Worm (Caenorhabditis elegans): ENCODE data around the gene aakb-2.

aakb-2 gene

ce11 chrIII:11251718-11252441 is 14.9 kb downstream of the aakb-2 start, which contains the start of gene Y47D3A.32 (continued):
- TF ChIP-seq lin-35 (GFP tag; optimal IDR thresholded peaks at IDR 0.05) (peak in 1 of 3 experiments; percentile 12), Y95B8A.8 (GFP tag; IDR thresholded peaks at IDR 0.05) (peak; percentile 53; the same call in 1 of the 2 replicates), nhr-27 (tag; optimal IDR thresholded peaks at IDR 0.05) (no peak), Y79H2A.3 (GFP tag; conservative IDR thresholded peaks at IDR 0.05) (no peak), mes-4 (tag; optimal IDR thresholded peaks at IDR 0.05) (no peak), gei-17 (GFP tag; optimal IDR thresholded peaks at IDR 0.05) (no peak), attf-3 (GFP tag; conservative IDR thresholded peaks at IDR 0.05) (no peak), F33H1.4 (GFP tag; IDR thresholded peaks at IDR 0.05) (no peak), efl-1 (GFP tag; optimal IDR thresholded peaks at IDR 0.05) (no peak), hsf-1 (GFP tag; IDR thresholded peaks at IDR 0.05) (peak; percentile 55; the same call in 1 of the 2 replicates), chd-7 (tag; optimal IDR thresholded peaks at IDR 0.05) (peak; percentile 56), zim-3 (tag; optimal IDR thresholded peaks at IDR 0.05) (no peak), B0336.3 (GFP tag; IDR thresholded peaks at IDR 0.05) (peak; percentile 59), T26A5.8 (tag; optimal IDR thresholded peaks at IDR 0.05) (no peak), nhr-120 (GFP tag; IDR thresholded peaks at IDR 0.05) (no peak), aptf-3 (GFP tag; IDR thresholded peaks at IDR 0.05) (no peak), akir-1 (GFP tag; optimal IDR thresholded peaks at IDR 0.05) (no peak), let-526 (GFP tag; IDR thresholded peaks at IDR 0.05) (no peak), xnd-1 (tag; optimal IDR thresholded peaks at IDR 0.05) (no peak), ztf-26 (tag; optimal IDR thresholded peaks at IDR 0.05) (no peak)

ce11 chrIII:11255072-11255471 is 18.1 kb downstream of the aakb-2 start:
- TF ChIP-seq B0336.3 (GFP tag; IDR thresholded peaks at IDR 0.05) (no peak), cebp-2 (GFP tag; IDR thresholded peaks at IDR 0.05) (no peak), pbrm-1 (GFP tag; IDR thresholded peaks at IDR 0.05) (no peak), attf-6 (GFP tag; IDR thresholded peaks at IDR 0.05) (no peak), aptf-2 (GFP tag; conservative IDR thresholded peaks at IDR 0.05) (no peak), madf-10 (tag; optimal IDR thresholded peaks at IDR 0.05) (no peak), lin-40 (tag; optimal IDR thresholded peaks at IDR 0.05) (peak; percentile 45), snpc-3.4 (tag; optimal IDR thresholded peaks at IDR 0.05) (no peak), zim-3 (tag; optimal IDR thresholded peaks at IDR 0.05) (no peak), C06A6.2 (GFP tag; conservative IDR thresholded peaks at IDR 0.05) (0 out of 2 replicates have a peak, but pooled peaks have one; percentile 15)

ce11 chrIII:11262089-11262488 is 25.1 kb downstream of the aakb-2 start:
- TF ChIP-seq madf-8 (GFP tag; conservative IDR thresholded peaks at IDR 0.05): no peak
- TF ChIP-seq ceh-58 (GFP tag; IDR thresholded peaks at IDR 0.05): no peak
- TF ChIP-seq repo-1 (tag; optimal IDR thresholded peaks at IDR 0.05): no peak
- peak; percentile 53 for TF ChIP-seq lin-40 (tag; optimal IDR thresholded peaks at IDR 0.05)
- TF ChIP-seq mel-28 (tag; optimal IDR thresholded peaks at IDR 0.05; ENCODE audit: borderline replicate concordance): no peak

- TF ChIP-seq repo-1 (tag; optimal IDR thresholded peaks at IDR 0.05) (no peak), ztf-25 (GFP tag; IDR thresholded peaks at IDR 0.05) (no peak), hmg-1.2 (GFP tag; IDR thresholded peaks at IDR 0.05) (0 out of 2 replicates have a peak, but pooled peaks have one; percentile 7), dox-1 (GFP tag; IDR thresholded peaks at IDR 0.05) (0 out of 2 replicates have a peak, but pooled peaks have one; percentile 26), F37B4.10 (GFP tag; IDR thresholded peaks at IDR 0.05) (no peak), nhr-80 (tag; optimal IDR thresholded peaks at IDR 0.05) (peak; percentile 82), fkh-3 (tag; optimal IDR thresholded peaks at IDR 0.05) (no peak), B0336.3 (GFP tag; IDR thresholded peaks at IDR 0.05) (peak; percentile 56; the same call in 1 of the 2 replicates), zim-3 (tag; optimal IDR thresholded peaks at IDR 0.05) (no peak), nhr-90 (tag; optimal IDR thresholded peaks at IDR 0.05) (no peak)
These were observed 30.4 kb downstream of the aakb-2 start for ce11 chrIII:11267372-11267771.

Measured in whole organism, young adult.